Fruit fly (Drosophila melanogaster): ENCODE measurements around the gene CG43390.

CG43390 gene

DNA sequence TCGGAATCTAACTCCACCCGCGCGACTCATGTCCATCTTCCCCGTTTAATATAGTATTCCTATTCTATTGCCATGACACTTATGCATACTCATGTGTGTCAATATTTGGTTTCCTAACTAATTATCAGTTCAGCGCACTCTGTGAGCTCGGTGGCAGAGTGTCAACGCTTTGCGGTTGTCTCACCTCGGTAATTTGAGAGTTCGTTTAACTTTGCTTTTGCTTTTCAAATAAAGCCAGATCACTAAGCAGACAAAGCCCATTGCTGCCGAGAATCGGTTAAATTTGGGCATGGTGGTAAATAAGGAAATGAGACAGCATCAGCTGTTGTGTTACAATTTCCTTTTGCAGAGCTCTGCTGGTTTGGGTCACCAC is 39.4 kb downstream of the CG43390 start (continued):
- peak; percentile 6 for TF ChIP-seq CG4328 (GFP tag; optimal IDR thresholded peaks at IDR 0.05)
- TF ChIP-seq ara (GFP tag; IDR thresholded peaks at IDR 0.05), result 0 out of 2 replicates have a peak, but pooled peaks have one; percentile 38
- TF ChIP-seq Ada2b (GFP tag; IDR thresholded peaks at IDR 0.05), result no peak; the same call in 1 of the 2 replicates
- TF ChIP-seq CG7987 (GFP tag; optimal IDR thresholded peaks at IDR 0.05), result peak; percentile 80
- peak; percentile 4 for TF ChIP-seq CG34376 (GFP tag; optimal IDR thresholded peaks at IDR 0.05)
- no peak for TF ChIP-seq corto (GFP tag; optimal IDR thresholded peaks at IDR 0.05)
- TF ChIP-seq trh (GFP tag; optimal IDR thresholded peaks at IDR 0.05), result no peak
- no peak for TF ChIP-seq jigr1 (GFP tag; IDR thresholded peaks at IDR 0.05)
- TF ChIP-seq CTCF (GFP tag; optimal IDR thresholded peaks at IDR 0.05), result no peak
- TF ChIP-seq eyg (GFP tag; optimal IDR thresholded peaks at IDR 0.05), result peak; percentile 64
- TF ChIP-seq Rfx (GFP tag; IDR thresholded peaks at IDR 0.05), result peak; percentile 53; the same call in 1 of the 2 replicates

- TF ChIP-seq stwl (tag; optimal IDR thresholded peaks at IDR 0.05) (peak; percentile 98), sens (GFP tag) (peak; percentile 55), Fer2 (tag; optimal IDR thresholded peaks at IDR 0.05) (no peak), hth (optimal IDR thresholded peaks at IDR 0.05) (no peak), CG11247 (GFP tag; IDR thresholded peaks at IDR 0.05) (no peak), gfzf (GFP tag; optimal IDR thresholded peaks at IDR 0.05) (peak; percentile 7), CG7357 (GFP tag; IDR thresholded peaks at IDR 0.05) (no peak), Awh (GFP tag; IDR thresholded peaks at IDR 0.05) (peak; percentile 58; the same call in 1 of the 2 replicates), zen (tag; optimal IDR thresholded peaks at IDR 0.05) (no peak), slp2 (GFP tag; optimal IDR thresholded peaks at IDR 0.05) (no peak), disco-r (GFP tag; optimal IDR thresholded peaks at IDR 0.05) (no peak), Camta (GFP tag; optimal IDR thresholded peaks at IDR 0.05) (no peak), CG3065 (GFP tag; optimal IDR thresholded peaks at IDR 0.05) (no peak), CG10209 (GFP tag; optimal IDR thresholded peaks at IDR 0.05) (no peak), CG8478 (optimal IDR thresholded peaks at IDR 0.05) (no peak), CG8359 (GFP tag; optimal IDR thresholded peaks at IDR 0.05; ENCODE audit: borderline replicate concordance) (no peak), nerfin-2 (GFP tag; IDR thresholded peaks at IDR 0.05; ENCODE audit: partially characterized antibody) (peak; percentile 22; the same call in 1 of the 2 replicates), CG2116 (GFP tag; optimal IDR thresholded peaks at IDR 0.05) (no peak), Pdp1 (GFP tag; optimal IDR thresholded peaks at IDR 0.05) (peak in 1 of 2 experiments; percentile 72), CG13287 (GFP tag; IDR thresholded peaks at IDR 0.05; ENCODE audit: partially characterized antibody) (peak; percentile 46; the same call in 1 of the 2 replicates), chinmo (GFP tag; IDR thresholded peaks at IDR 0.05; ENCODE audit: partially characterized antibody) (0 out of 4 replicates have a peak, but pooled peaks have one; percentile 6), oc (tag; optimal IDR thresholded peaks at IDR 0.05) (peak; percentile 90), zf30C (GFP tag; optimal IDR thresholded peaks at IDR 0.05) (no peak), CG14441 (GFP tag; IDR thresholded peaks at IDR 0.05) (no peak), CG1233 (GFP tag; optimal IDR thresholded peaks at IDR 0.05) (no peak), CG9609 (GFP tag; optimal IDR thresholded peaks at IDR 0.05) (no peak), CG5245 (GFP tag; optimal IDR thresholded peaks at IDR 0.05) (no peak), vvl (GFP tag; IDR thresholded peaks at IDR 0.05) (peak; percentile 37; the same call in 1 of the 2 replicates), Adf1 (GFP tag; IDR thresholded peaks at IDR 0.05) (no peak), sc (optimal IDR thresholded peaks at IDR 0.05) (no peak), sc (GFP tag; optimal IDR thresholded peaks at IDR 0.05) (no peak), jumu (GFP tag; optimal IDR thresholded peaks at IDR 0.05) (no peak), sna (GFP tag; IDR thresholded peaks at IDR 0.05; ENCODE audit: partially characterized antibody) (0 out of 2 replicates have a peak, but pooled peaks have one; percentile 25), CG6175 (GFP tag; IDR thresholded peaks at IDR 0.05) (no peak), CG8290 (GFP tag; optimal IDR thresholded peaks at IDR 0.05) (peak; percentile 15), CG8290 (tag; optimal IDR thresholded peaks at IDR 0.05) (no peak), abd-A (tag; optimal IDR thresholded peaks at IDR 0.05) (peak; percentile 57), Atf-2 (GFP tag; optimal IDR thresholded peaks at IDR 0.05) (no peak), Med (GFP tag) (peak; percentile 37)
Measured at dm6 chr3L:11539511-11540329, 40.0 kb downstream of the CG43390 start.
